Fruit fly (Drosophila melanogaster): ENCODE data around the gene CG18787.

The CG18787 gene

dm6 chr2L:12002922-12003791 is 4.0 kb upstream of the CG18787 start (continued):
- no peak for TF ChIP-seq sim (GFP tag; IDR thresholded peaks at IDR 0.05)
- peak; percentile 37 for TF ChIP-seq CoRest (tag; optimal IDR thresholded peaks at IDR 0.05)
- TF ChIP-seq CG4707 (GFP tag; optimal IDR thresholded peaks at IDR 0.05) = peak; percentile 100
- TF ChIP-seq run (tag; optimal IDR thresholded peaks at IDR 0.05) = peak; percentile 28
- TF ChIP-seq CG15514 (GFP tag; optimal IDR thresholded peaks at IDR 0.05) = peak; percentile 93
- TF ChIP-seq HLHmδ (GFP tag; optimal IDR thresholded peaks at IDR 0.05) = peak; percentile 74
- TF ChIP-seq ERR (GFP tag; optimal IDR thresholded peaks at IDR 0.05) = peak; percentile 37
- no peak for TF ChIP-seq CG2116 (GFP tag; optimal IDR thresholded peaks at IDR 0.05)
- TF ChIP-seq Dek (tag; optimal IDR thresholded peaks at IDR 0.05) = peak; percentile 43
- peak; percentile 66 for TF ChIP-seq CG15269 (tag; optimal IDR thresholded peaks at IDR 0.05)
- TF ChIP-seq unpg (GFP tag; optimal IDR thresholded peaks at IDR 0.05) = peak; percentile 52
- TF ChIP-seq Fer3 (tag; optimal IDR thresholded peaks at IDR 0.05) = peak; percentile 43
- peak; percentile 15 for TF ChIP-seq CG7786 (GFP tag; optimal IDR thresholded peaks at IDR 0.05)
- peak in 1 of 2 experiments; percentile 23 for TF ChIP-seq chif (GFP tag; optimal IDR thresholded peaks at IDR 0.05)
- peak; percentile 15; the same call in 1 of the 2 replicates for TF ChIP-seq onecut (GFP tag; IDR thresholded peaks at IDR 0.05)
- peak; percentile 32 for TF ChIP-seq CG9437 (GFP tag; optimal IDR thresholded peaks at IDR 0.05)
- TF ChIP-seq Hmr (GFP tag; optimal IDR thresholded peaks at IDR 0.05) = peak; percentile 48
- no peak for TF ChIP-seq ara (GFP tag; IDR thresholded peaks at IDR 0.05)
- peak; percentile 60 for TF ChIP-seq CG13424 (tag; optimal IDR thresholded peaks at IDR 0.05)
- TF ChIP-seq Med (GFP tag) = peak; percentile 90
- peak; percentile 16 for TF ChIP-seq CG12071 (GFP tag; optimal IDR thresholded peaks at IDR 0.05)
- no peak for TF ChIP-seq jigr1 (GFP tag; IDR thresholded peaks at IDR 0.05)
- no peak for TF ChIP-seq Dad (GFP tag; optimal IDR thresholded peaks at IDR 0.05)
- TF ChIP-seq org-1 (GFP tag; optimal IDR thresholded peaks at IDR 0.05) = no peak
- no peak for TF ChIP-seq dati (GFP tag; IDR thresholded peaks at IDR 0.05)
- TF ChIP-seq Scr (GFP tag; IDR thresholded peaks at IDR 0.05; ENCODE audit: partially characterized antibody) = no peak
- TF ChIP-seq CG31441 (GFP tag; IDR thresholded peaks at IDR 0.05) = no peak
- peak; percentile 1 for TF ChIP-seq CG12104 (GFP tag; optimal IDR thresholded peaks at IDR 0.05)
- TF ChIP-seq sug (tag; optimal IDR thresholded peaks at IDR 0.05) = peak; percentile 98
- peak; percentile 14 for TF ChIP-seq Sox102F (GFP tag; optimal IDR thresholded peaks at IDR 0.05)
- TF ChIP-seq pros (GFP tag; optimal IDR thresholded peaks at IDR 0.05) = peak; percentile 73
- peak; percentile 48 for TF ChIP-seq CG2120 (GFP tag; optimal IDR thresholded peaks at IDR 0.05)
- peak; percentile 100 for TF ChIP-seq abd-A (tag; optimal IDR thresholded peaks at IDR 0.05)
- no peak for TF ChIP-seq CG8290 (GFP tag; optimal IDR thresholded peaks at IDR 0.05)
- TF ChIP-seq CG8290 (tag; optimal IDR thresholded peaks at IDR 0.05) = peak in 1 of 2 experiments; percentile 81
- peak; percentile 4 for TF ChIP-seq CG10462 (GFP tag; optimal IDR thresholded peaks at IDR 0.05)
- TF ChIP-seq CG6254 (GFP tag; optimal IDR thresholded peaks at IDR 0.05) = peak; percentile 30
- TF ChIP-seq CG9932 (GFP tag; IDR thresholded peaks at IDR 0.05) = no peak
- TF ChIP-seq CG7745 (tag; optimal IDR thresholded peaks at IDR 0.05) = peak; percentile 96
- peak; percentile 31 for TF ChIP-seq CG10654 (GFP tag; optimal IDR thresholded peaks at IDR 0.05)
- no peak for TF ChIP-seq toy (GFP tag; IDR thresholded peaks at IDR 0.05)
- no peak; the same call in 1 of the 2 replicates for TF ChIP-seq CG6272 (GFP tag; IDR thresholded peaks at IDR 0.05)
- TF ChIP-seq CG10209 (GFP tag; optimal IDR thresholded peaks at IDR 0.05) = peak; percentile 39
- TF ChIP-seq cg (GFP tag; optimal IDR thresholded peaks at IDR 0.05) = no peak
- TF ChIP-seq az2 (GFP tag; optimal IDR thresholded peaks at IDR 0.05) = peak; percentile 53
- peak; percentile 29 for TF ChIP-seq HLH54F (GFP tag; optimal IDR thresholded peaks at IDR 0.05)
- no peak for TF ChIP-seq CG6175 (GFP tag; IDR thresholded peaks at IDR 0.05)
- TF ChIP-seq ATbp (GFP tag; optimal IDR thresholded peaks at IDR 0.05) = peak; percentile 29

Measured in whole organism, embryonic.